Worm (Caenorhabditis elegans) whole organism, L4 larva: ENCODE measurements around the gene C27A2.7.

Experiments used
- hlh-30 ChIP-seq: sonication (generic microtip); optimal IDR thresholded peaks from 2 replicates; lab custom pipeline; 2017; ENCODE audit warnings: antibody characterized with exemption, mild to moderate bottlenecking, missing genetic modification characterization, missing compliant biosample characterization; ENCODE audit not compliant: insufficient read depth
- lim-7 ChIP-seq: fragments of 200-800 bp; sonication (Bioruptor generic); IDR thresholded peaks from 2 replicates; pipeline ENCODE4 v1.3.6; 2022; ENCODE audit warnings: missing genetic modification characterization, missing compliant biosample characterization
- lsy-2 ChIP-seq, 2 experiments: fragments of 150-350 bp in 1 of 2; sonication (generic microtip) in 1 of 2; optimal IDR thresholded peaks; 2 replicates each; lab custom pipeline; 2014 to 2017; ENCODE audit warnings: missing biosample characterization in 2 of 2, missing genetic modification characterization in 2 of 2
- nhr-48 ChIP-seq: sonication (generic microtip); optimal IDR thresholded peaks from 2 replicates; lab custom pipeline; 2016; ENCODE audit warnings: mild to moderate bottlenecking, missing genetic modification characterization, missing compliant biosample characterization
- nhr-76 ChIP-seq: fragments of 150-350 bp; optimal IDR thresholded peaks from 2 replicates; lab custom pipeline; 2014; ENCODE audit warnings: missing biosample characterization, missing genetic modification characterization
- nhr-77 ChIP-seq: fragments of 150-350 bp; optimal IDR thresholded peaks from 2 replicates; lab custom pipeline; 2014; ENCODE audit warnings: missing biosample characterization, missing genetic modification characterization
- pha-4 ChIP-seq, 2 experiments: fragments of 150-350 bp in 1 of 2; fragments of 200-800 bp in 1 of 2; sonication (Bioruptor generic) in 1 of 2; IDR thresholded peaks in 1 of 2; optimal IDR thresholded peaks in 1 of 2; 2 replicates each; pipeline versions ENCODE4 v1.3.6 to Lab custom; 2014 to 2022; ENCODE audit warnings: missing genetic modification characterization in 2 of 2, missing genetic modification reagents in 2 of 2, missing biosample characterization in 1 of 2, missing compliant biosample characterization in 1 of 2
- snpc-4 ChIP-seq: fragments of 150-350 bp; optimal IDR thresholded peaks from 2 replicates; lab custom pipeline; 2014; ENCODE audit warnings: missing biosample characterization, missing genetic modification characterization
- unc-39 ChIP-seq: sonication (generic microtip); optimal IDR thresholded peaks from 2 replicates; lab custom pipeline; 2017; ENCODE audit warnings: missing biosample characterization, missing genetic modification characterization
- unc-62 ChIP-seq, 3 experiments: fragments of 150-350 bp in 1 of 3; sonication (generic microtip); optimal IDR thresholded peaks in 2 of 3; peaks in 1 of 3; 1 replicate in 1 of 3; 2 replicates in 2 of 3; lab custom pipeline; 2014 to 2017; ENCODE audit warnings: missing biosample characterization in 3 of 3, missing genetic modification characterization in 3 of 3, missing genetic modification reagents in 3 of 3, missing genotype in 1 of 3
- ztf-11 ChIP-seq: fragments of 150-350 bp; optimal IDR thresholded peaks from 2 replicates; lab custom pipeline; 2014; ENCODE audit warnings: missing biosample characterization, missing genetic modification characterization

ce11 chrII:5067927-5068326 lies 3.2 kb downstream of the C27A2.7 start, which contains the start of gene C27A2.8:
- TF ChIP-seq lim-7 (GFP tag; lab: Robert Waterston, UW) (no peak), nhr-76 (tag; lab: Kevin White, UChicago) (no peak), nhr-77 (tag; lab: Kevin White, UChicago) (no peak), nhr-48 (tag; lab: Kevin White, UChicago) (no peak), unc-39 (no peak), pha-4 (GFP tag; IDR thresholded peaks at IDR 0.05; lab: Robert Waterston, UW) (no peak), pha-4 (tag; optimal IDR thresholded peaks at IDR 0.05; lab: Kevin White, UChicago) (no peak), unc-62 (GFP tag; optimal IDR thresholded peaks at IDR 0.05 in 1 of 2; lab: Kevin White, UChicago) (no peak), unc-62 (tag; optimal IDR thresholded peaks at IDR 0.05; lab: Kevin White, UChicago) (no peak), snpc-4 (no peak), hlh-30 (tag; lab: Kevin White, UChicago) (no peak), lsy-2 (tag; optimal IDR thresholded peaks at IDR 0.05; lab: Kevin White, UChicago) (no peak), ztf-11 (tag; lab: Kevin White, UChicago) (no peak)
